Worm (Caenorhabditis elegans): ENCODE measurements around the gene F41G3.5.

Gene F41G3.5

ce11 chrII:6746404-6746803 is at the start of gene F41G3.5:
Gene F41G3.5 (plus strand): TSS chrII:6746704.
- TF ChIP-seq daf-8 (GFP tag; IDR thresholded peaks at IDR 0.05) (no peak), daf-16 (GFP tag; optimal IDR thresholded peaks at IDR 0.05) (no peak), daf-16 (tag; optimal IDR thresholded peaks at IDR 0.05) (no peak), hlh-30 (tag; optimal IDR thresholded peaks at IDR 0.05; ENCODE audit: insufficient read depth) (no peak), lin-1 (GFP tag; IDR thresholded peaks at IDR 0.05) (no peak), dve-1 (tag; optimal IDR thresholded peaks at IDR 0.05; ENCODE audit: insufficient read depth) (no peak), D1046.2 (GFP tag; IDR thresholded peaks at IDR 0.05) (no peak), arid-1 (GFP tag; conservative IDR thresholded peaks at IDR 0.05) (no peak), lsy-2 (tag; optimal IDR thresholded peaks at IDR 0.05) (no peak), snpc-4 (tag; optimal IDR thresholded peaks at IDR 0.05) (no peak), daf-12 (tag; optimal IDR thresholded peaks at IDR 0.05) (no peak), mxl-2 (GFP tag; conservative IDR thresholded peaks at IDR 0.05) (no peak), ztf-11 (tag; optimal IDR thresholded peaks at IDR 0.05) (no peak), zfp-3 (GFP tag; conservative IDR thresholded peaks at IDR 0.05) (no peak)

- no peak for TF ChIP-seq dmd-9 (GFP tag; IDR thresholded peaks at IDR 0.05)
Observed at ce11 chrII:6698784-6699183, 47.7 kb upstream of the F41G3.5 start, which contains the start of gene C18H9.1. Gene C18H9.1 (plus strand): TSS chrII:6699084.

ce11 chrII:6701497-6701896 is 45.0 kb upstream of the F41G3.5 start, which contains the start of gene C18H9.6:
Gene C18H9.6 (minus strand): TSS chrII:6701625.
- TF ChIP-seq T20F7.1 (GFP tag; optimal IDR thresholded peaks at IDR 0.05): peak; percentile 1
- TF ChIP-seq nhr-28 (tag; optimal IDR thresholded peaks at IDR 0.05): peak; percentile 83
- TF ChIP-seq lin-1 (GFP tag; IDR thresholded peaks at IDR 0.05): peak; percentile 77
- no peak for TF ChIP-seq nhr-10 (tag; optimal IDR thresholded peaks at IDR 0.05)
- peak; percentile 80 for TF ChIP-seq dve-1 (tag; optimal IDR thresholded peaks at IDR 0.05; ENCODE audit: insufficient read depth)
- TF ChIP-seq dmd-6 (GFP tag; IDR thresholded peaks at IDR 0.05): peak; percentile 91
- TF ChIP-seq nhr-48 (tag; optimal IDR thresholded peaks at IDR 0.05): peak; percentile 57
- no peak for TF ChIP-seq tra-1 (GFP tag; IDR thresholded peaks at IDR 0.05)
- peak; percentile 58 for TF ChIP-seq hlh-11 (tag; optimal IDR thresholded peaks at IDR 0.05)
- peak; percentile 79 for TF ChIP-seq php-3 (GFP tag; IDR thresholded peaks at IDR 0.05)
- no peak for TF ChIP-seq daf-12 (tag; optimal IDR thresholded peaks at IDR 0.05)
- TF ChIP-seq pqm-1 (tag; optimal IDR thresholded peaks at IDR 0.05): peak; percentile 73

ce11 chrII:6705593-6706228 is 40.8 kb upstream of the F41G3.5 start, which contains the start of gene rpy-1:
Gene rpy-1 (minus strand): TSS chrII:6705643.
- TF ChIP-seq madf-9 (GFP tag; conservative IDR thresholded peaks at IDR 0.05): no peak
- no peak for TF ChIP-seq cey-2 (tag; optimal IDR thresholded peaks at IDR 0.05; ENCODE audit: borderline replicate concordance, insufficient read depth)
- no peak for TF ChIP-seq tra-1 (GFP tag; IDR thresholded peaks at IDR 0.05)
- TF ChIP-seq sdz-12 (GFP tag; optimal IDR thresholded peaks at IDR 0.05): no peak
- TF ChIP-seq aha-1 (tag): no peak
- no peak for TF ChIP-seq mdt-29 (GFP tag; IDR thresholded peaks at IDR 0.05)
- TF ChIP-seq attf-4 (tag; optimal IDR thresholded peaks at IDR 0.05): no peak
- TF ChIP-seq lin-15B (tag; optimal IDR thresholded peaks at IDR 0.05): no peak
- 0 out of 2 replicates have a peak, but pooled peaks have one; percentile 28 for TF ChIP-seq ceh-20 (GFP tag; IDR thresholded peaks at IDR 0.05)
- peak in 1 of 2 experiments; percentile 97 for TF ChIP-seq unc-62 (GFP tag; optimal IDR thresholded peaks at IDR 0.05 in 1 of 2)
- TF ChIP-seq unc-62 (tag; optimal IDR thresholded peaks at IDR 0.05): no peak
- no peak for TF ChIP-seq madf-5 (GFP tag; IDR thresholded peaks at IDR 0.05)
- no peak for TF ChIP-seq mdl-1 (tag; optimal IDR thresholded peaks at IDR 0.05)
- no peak for TF ChIP-seq daf-8 (GFP tag; IDR thresholded peaks at IDR 0.05)
- peak; percentile 20 for TF ChIP-seq hlh-30 (tag; optimal IDR thresholded peaks at IDR 0.05; ENCODE audit: insufficient read depth)
- TF ChIP-seq nhr-10 (tag; optimal IDR thresholded peaks at IDR 0.05): no peak
- no peak for TF ChIP-seq ZK546.5 (tag; optimal IDR thresholded peaks at IDR 0.05)
- no peak for TF ChIP-seq F37D6.2 (tag; optimal IDR thresholded peaks at IDR 0.05)
- no peak for TF ChIP-seq ceh-62 (tag; optimal IDR thresholded peaks at IDR 0.05)
- no peak for TF ChIP-seq dpl-1 (GFP tag; optimal IDR thresholded peaks at IDR 0.05)
- TF ChIP-seq nhr-42 (GFP tag; IDR thresholded peaks at IDR 0.05): no peak
- no peak for TF ChIP-seq gei-8 (GFP tag; optimal IDR thresholded peaks at IDR 0.05)
- TF ChIP-seq unc-39 (tag; optimal IDR thresholded peaks at IDR 0.05): no peak
- TF ChIP-seq fos-1 (tag; optimal IDR thresholded peaks at IDR 0.05): no peak
- no peak for TF ChIP-seq lin-39 (tag; optimal IDR thresholded peaks at IDR 0.05)
- TF ChIP-seq lsy-2 (tag; optimal IDR thresholded peaks at IDR 0.05): peak in 1 of 2 experiments; percentile 29
- no peak for TF ChIP-seq nhr-77 (tag; optimal IDR thresholded peaks at IDR 0.05)
- TF ChIP-seq hlh-11 (tag; optimal IDR thresholded peaks at IDR 0.05): peak; percentile 9

All from whole organism, L4 larva.